Fruit fly (Drosophila melanogaster) whole organism, embryonic: ENCODE results near the gene CG11828.

Experiments used
- Adf1 ChIP-seq: fragments of 200-800 bp; sonication (Bioruptor generic); IDR thresholded peaks from 2 replicates; pipeline ENCODE4 v1.3.6; 2022; ENCODE audit warnings: missing biosample characterization, missing genetic modification characterization
- Antp ChIP-seq: fragments of 200-800 bp; sonication (Bioruptor generic); optimal IDR thresholded peaks from 3 replicates; lab custom pipeline; 2016; ENCODE audit warnings: missing biosample characterization, missing genetic modification characterization
- Blimp-1 ChIP-seq: fragments of 200-800 bp; sonication (Bioruptor generic); optimal IDR thresholded peaks from 3 replicates; lab custom pipeline; 2018; ENCODE audit warnings: missing biosample characterization, missing genetic modification characterization, mild to moderate bottlenecking, moderate library complexity, missing genetic modification reagents
- Bteb2 ChIP-seq: fragments of 200-800 bp; sonication (Bioruptor generic); optimal IDR thresholded peaks from 2 replicates; lab custom pipeline; 2016; ENCODE audit warnings: missing biosample characterization, missing genetic modification characterization
- CG10543 ChIP-seq: fragments of 200-800 bp; sonication (Bioruptor generic); optimal IDR thresholded peaks from 3 replicates; lab custom pipeline; 2017; ENCODE audit warnings: missing biosample characterization, mild to moderate bottlenecking, missing genetic modification characterization, moderate library complexity
- CG10654 ChIP-seq: fragments of 200-800 bp; sonication (Bioruptor generic); optimal IDR thresholded peaks from 2 replicates; lab custom pipeline; 2016; ENCODE audit warnings: missing biosample characterization, missing genetic modification characterization
- CG10979 ChIP-seq: fragments of 200-800 bp; sonication (Bioruptor generic); optimal IDR thresholded peaks from 2 replicates; lab custom pipeline; 2018; ENCODE audit warnings: missing biosample characterization, mild to moderate bottlenecking, missing genetic modification characterization, moderate library complexity
- CG11695 ChIP-seq: fragments of 200-800 bp; sonication (Bioruptor generic); IDR thresholded peaks from 3 replicates; pipeline ENCODE4 v1.3.6; 2022; ENCODE audit warnings: missing biosample characterization, missing genetic modification characterization
- CG11723 ChIP-seq: fragments of 200-800 bp; sonication (Bioruptor generic); optimal IDR thresholded peaks from 2 replicates; lab custom pipeline; 2017; ENCODE audit warnings: missing biosample characterization, mild to moderate bottlenecking, missing genetic modification characterization
- CG1233 ChIP-seq: fragments of 200-800 bp; sonication (Bioruptor generic); optimal IDR thresholded peaks from 4 replicates; lab custom pipeline; 2018; ENCODE audit warnings: missing biosample characterization, mild to moderate bottlenecking, missing genetic modification characterization
- CG13287 ChIP-seq: fragments of 200-800 bp; sonication (Bioruptor generic); IDR thresholded peaks from 2 replicates; pipeline ENCODE4 v1.3.6; 2022; ENCODE audit warnings: missing biosample characterization, missing genetic modification characterization; ENCODE audit not compliant: partially characterized antibody
- CG13424 ChIP-seq: fragments of 200-800 bp; sonication (Bioruptor generic); optimal IDR thresholded peaks from 2 replicates; lab custom pipeline; 2019; ENCODE audit warnings: missing biosample characterization, mild to moderate bottlenecking, missing genetic modification characterization, moderate library complexity
- CG1529 ChIP-seq: fragments of 200-800 bp; sonication (Bioruptor generic); optimal IDR thresholded peaks from 3 replicates; lab custom pipeline; 2018; ENCODE audit warnings: missing biosample characterization, missing genetic modification characterization
- CG15601 ChIP-seq: fragments of 200-800 bp; sonication (Bioruptor generic); optimal IDR thresholded peaks from 3 replicates; lab custom pipeline; 2019; ENCODE audit warnings: missing biosample characterization, mild to moderate bottlenecking, missing genetic modification characterization, moderate library complexity
- CG18599 ChIP-seq: fragments of 200-800 bp; sonication (Bioruptor generic); optimal IDR thresholded peaks from 3 replicates; lab custom pipeline; 2017; ENCODE audit warnings: missing biosample characterization, missing genetic modification characterization, mild to moderate bottlenecking, moderate library complexity, missing genetic modification reagents
- CG2202 ChIP-seq: fragments of 200-800 bp; sonication (Bioruptor generic); optimal IDR thresholded peaks from 2 replicates; lab custom pipeline; 2018; ENCODE audit warnings: missing biosample characterization, mild to moderate bottlenecking, missing genetic modification characterization
- CG31441 ChIP-seq: fragments of 200-800 bp; sonication (Bioruptor generic); IDR thresholded peaks from 2 replicates; pipeline ENCODE4 v1.3.6; 2022; ENCODE audit warnings: missing biosample characterization, missing genetic modification characterization
- CG3407 ChIP-seq: fragments of 200-800 bp; sonication (Bioruptor generic); optimal IDR thresholded peaks from 2 replicates; lab custom pipeline; 2018; ENCODE audit warnings: missing biosample characterization, mild to moderate bottlenecking, missing genetic modification characterization
- CG34376 ChIP-seq: fragments of 200-800 bp; sonication (Bioruptor generic); optimal IDR thresholded peaks from 2 replicates; lab custom pipeline; 2018; ENCODE audit warnings: missing biosample characterization, mild to moderate bottlenecking, missing genetic modification characterization
- CG3847 ChIP-seq: fragments of 200-800 bp; sonication (Bioruptor generic); IDR thresholded peaks from 2 replicates; pipeline ENCODE4 v1.3.6; 2022; ENCODE audit warnings: missing biosample characterization, missing genetic modification characterization
- CG6175 ChIP-seq: fragments of 200-800 bp; sonication (Bioruptor generic); IDR thresholded peaks from 3 replicates; pipeline ENCODE4 v1.3.6; 2022; ENCODE audit warnings: missing biosample characterization, missing genetic modification characterization
- CG6272 ChIP-seq: fragments of 200-800 bp; sonication (Bioruptor generic); IDR thresholded peaks from 2 replicates; pipeline ENCODE4 v1.3.6; 2022; ENCODE audit warnings: missing biosample characterization, missing genetic modification characterization
- CG6689 ChIP-seq: fragments of 200-800 bp; sonication (Bioruptor generic); IDR thresholded peaks from 2 replicates; pipeline ENCODE4 v1.3.6; 2022; ENCODE audit warnings: missing biosample characterization, missing genetic modification characterization
- CG7271 ChIP-seq: fragments of 200-800 bp; sonication (Bioruptor generic); optimal IDR thresholded peaks from 2 replicates; lab custom pipeline; 2018; ENCODE audit warnings: missing biosample characterization, mild to moderate bottlenecking, missing genetic modification characterization, moderate library complexity
- CG7745 ChIP-seq: fragments of 200-800 bp; sonication (Bioruptor generic); optimal IDR thresholded peaks from 2 replicates; lab custom pipeline; 2018; ENCODE audit warnings: missing biosample characterization, mild to moderate bottlenecking, missing genetic modification characterization, moderate library complexity
- CG7963 ChIP-seq: fragments of 200-800 bp; sonication (Bioruptor generic); IDR thresholded peaks from 3 replicates; pipeline ENCODE4 v1.3.6; 2022; ENCODE audit warnings: missing biosample characterization, missing genetic modification characterization; ENCODE audit not compliant: partially characterized antibody
- Deaf1 ChIP-seq: fragments of 200-800 bp; optimal IDR thresholded peaks from 3 replicates; lab custom pipeline; 2019; ENCODE audit warnings: missing biosample characterization, mild to moderate bottlenecking, missing genetic modification characterization, moderate library complexity
- Dll ChIP-seq: fragments of 200-800 bp; sonication (Bioruptor generic); IDR thresholded peaks from 4 replicates; pipeline ENCODE4 v1.3.6; 2022; ENCODE audit warnings: missing biosample characterization, missing genetic modification characterization; ENCODE audit not compliant: partially characterized antibody
- Kr ChIP-seq: fragments of 200-800 bp; sonication (Bioruptor generic); optimal IDR thresholded peaks from 2 replicates; lab custom pipeline; 2017; ENCODE audit warnings: missing biosample characterization, mild to moderate bottlenecking, missing genetic modification characterization
- Med ChIP-seq: fragments of 200-800 bp; sonication (Bioruptor generic); peaks from one replicate; lab custom pipeline; 2016; ENCODE audit warnings: missing biosample characterization, missing genetic modification characterization, mild to moderate bottlenecking, inconsistent platforms, moderate library complexity
- Nf-YC ChIP-seq: fragments of 200-800 bp; optimal IDR thresholded peaks from 3 replicates; lab custom pipeline; 2019; ENCODE audit warnings: missing biosample characterization, mild to moderate bottlenecking, missing genetic modification characterization, moderate library complexity
- abd-A ChIP-seq: fragments of 200-800 bp; sonication (Bioruptor generic); optimal IDR thresholded peaks from 3 replicates; lab custom pipeline; 2019; ENCODE audit warnings: missing biosample characterization, mild to moderate bottlenecking, missing genetic modification characterization, moderate library complexity
- cg ChIP-seq: fragments of 200-800 bp; sonication (Bioruptor generic); optimal IDR thresholded peaks from 3 replicates; lab custom pipeline; 2019; ENCODE audit warnings: missing biosample characterization, mild to moderate bottlenecking, missing genetic modification characterization, moderate library complexity
- chinmo ChIP-seq: fragments of 200-800 bp; sonication (Bioruptor generic); IDR thresholded peaks from 4 replicates; pipeline ENCODE4 v1.3.6; 2022; ENCODE audit warnings: missing biosample characterization, missing genetic modification characterization; ENCODE audit not compliant: partially characterized antibody
- crol ChIP-seq: fragments of 200-800 bp; sonication (Bioruptor generic); IDR thresholded peaks from 2 replicates; pipeline ENCODE4 v1.3.6; 2022; ENCODE audit warnings: missing biosample characterization, missing genetic modification characterization
- disco-r ChIP-seq: fragments of 200-800 bp; sonication (Bioruptor generic); optimal IDR thresholded peaks from 2 replicates; lab custom pipeline; 2016; ENCODE audit warnings: missing biosample characterization, missing genetic modification characterization
- ems ChIP-seq: fragments of 200-800 bp; sonication (Bioruptor generic); optimal IDR thresholded peaks from 3 replicates; lab custom pipeline; 2016; ENCODE audit warnings: missing biosample characterization, missing genetic modification characterization
- en ChIP-seq: fragments of 200-800 bp; sonication (Bioruptor generic); optimal IDR thresholded peaks from 2 replicates; lab custom pipeline; 2016; ENCODE audit warnings: missing biosample characterization, missing genetic modification characterization
- exex ChIP-seq: fragments of 200-800 bp; sonication (Bioruptor generic); optimal IDR thresholded peaks from 4 replicates; lab custom pipeline; 2018; ENCODE audit warnings: missing biosample characterization, mild to moderate bottlenecking, missing genetic modification characterization, moderate library complexity
- p53 ChIP-seq: fragments of 200-800 bp; sonication (Bioruptor generic); optimal IDR thresholded peaks from 2 replicates; lab custom pipeline; 2016; ENCODE audit warnings: missing biosample characterization, missing genetic modification characterization
- pan ChIP-seq, 4 experiments: fragments of >200 bp in 3 of 4; fragments of 200-800 bp in 1 of 4; sonication (Bioruptor generic) in 1 of 4; optimal IDR thresholded peaks in 3 of 4; IDR thresholded peaks in 1 of 4; 2 replicates each; pipeline versions ENCODE4 v1.3.6 to Lab custom; 2017 to 2022; ENCODE audit warnings: missing biosample characterization in 2 of 4, missing genetic modification characterization in 2 of 4, mixed read lengths in 1 of 4
- pfk ChIP-seq: fragments of 200-800 bp; sonication (Bioruptor generic); optimal IDR thresholded peaks from 2 replicates; lab custom pipeline; 2018; ENCODE audit warnings: missing biosample characterization, mild to moderate bottlenecking, missing genetic modification characterization, moderate library complexity
- psq ChIP-seq: fragments of 200-800 bp; sonication (Bioruptor generic); optimal IDR thresholded peaks from 2 replicates; lab custom pipeline; 2017; ENCODE audit warnings: missing biosample characterization, missing genetic modification characterization
- seq ChIP-seq: fragments of 200-800 bp; sonication (Bioruptor generic); IDR thresholded peaks from 2 replicates; pipeline ENCODE4 v1.3.6; 2022; ENCODE audit warnings: missing biosample characterization, missing genetic modification characterization
- sima ChIP-seq: fragments of 200-800 bp; sonication (Bioruptor generic); optimal IDR thresholded peaks from 2 replicates; lab custom pipeline; 2016; ENCODE audit warnings: missing biosample characterization, missing genetic modification characterization
- tup ChIP-seq: fragments of 200-800 bp; sonication (Bioruptor generic); optimal IDR thresholded peaks from 2 replicates; lab custom pipeline; 2016; ENCODE audit warnings: missing biosample characterization, mild to moderate bottlenecking, missing genetic modification characterization, moderate library complexity
- tx ChIP-seq: fragments of 200-800 bp; sonication (Bioruptor generic); optimal IDR thresholded peaks from 2 replicates; lab custom pipeline; 2016; ENCODE audit warnings: missing biosample characterization, missing genetic modification characterization

The CG11828 gene

dm6 chr3R:28888561-28889426 is 34.0 kb upstream of the CG11828 start:
- peak; percentile 25 for TF ChIP-seq CG7271 (tag; lab: Kevin White, UChicago)
- TF ChIP-seq Med, result peak; percentile 98
- TF ChIP-seq CG3407 (GFP tag; lab: Kevin White, UChicago), result peak; percentile 34
- TF ChIP-seq Bteb2 (GFP tag; lab: Kevin White, UChicago), result peak; percentile 69
- peak; percentile 35 for TF ChIP-seq exex (tag; lab: Kevin White, UChicago)
- TF ChIP-seq pfk (GFP tag; lab: Kevin White, UChicago), result peak; percentile 34
- TF ChIP-seq en, result peak; percentile 73
- TF ChIP-seq CG10543 (GFP tag; lab: Kevin White, UChicago), result peak; percentile 91
- TF ChIP-seq Nf-YC (tag; lab: Kevin White, UChicago), result peak; percentile 77
- TF ChIP-seq CG15601 (tag; lab: Kevin White, UChicago), result peak; percentile 28
- no peak for TF ChIP-seq Kr (GFP tag; lab: Kevin White, UChicago)
- peak; percentile 75; the same call in 1 of the 2 replicates for TF ChIP-seq CG6689 (GFP tag; lab: Robert Waterston, UW)
- peak; percentile 87 for TF ChIP-seq CG3847 (GFP tag; lab: Robert Waterston, UW)
- peak; percentile 77 for TF ChIP-seq ems (GFP tag; lab: Kevin White, UChicago)
- 0 out of 4 replicates have a peak, but pooled peaks have one; percentile 37 for TF ChIP-seq Dll (GFP tag; lab: Robert Waterston, UW)
- peak; percentile 91 for TF ChIP-seq CG18599 (GFP tag; lab: Kevin White, UChicago)
- peak; percentile 64 for TF ChIP-seq CG6272 (GFP tag; lab: Robert Waterston, UW)
- TF ChIP-seq CG1529 (GFP tag; lab: Kevin White, UChicago), result peak; percentile 56
- TF ChIP-seq psq (GFP tag; lab: Kevin White, UChicago), result no peak
- peak; percentile 91 for TF ChIP-seq Antp (GFP tag; lab: Kevin White, UChicago)
- peak; percentile 48 for TF ChIP-seq Deaf1 (tag; lab: Kevin White, UChicago)
- TF ChIP-seq CG11723, result peak; percentile 71
- peak; percentile 61 for TF ChIP-seq p53 (GFP tag; lab: Kevin White, UChicago)
- TF ChIP-seq CG7963 (GFP tag; lab: Robert Waterston, UW), result no peak
- 0 out of 4 replicates have a peak, but pooled peaks have one; percentile 15 for TF ChIP-seq chinmo (GFP tag; lab: Robert Waterston, UW)
- no peak for TF ChIP-seq CG2202 (tag; lab: Kevin White, UChicago)
- peak; percentile 69 for TF ChIP-seq CG31441 (GFP tag; lab: Robert Waterston, UW)
- peak; percentile 71 for TF ChIP-seq Blimp-1 (GFP tag; lab: Kevin White, UChicago)
- TF ChIP-seq CG1233 (GFP tag; lab: Kevin White, UChicago), result peak; percentile 60
- TF ChIP-seq CG7745 (tag; lab: Kevin White, UChicago), result no peak
- TF ChIP-seq CG11695 (GFP tag; lab: Robert Waterston, UW), result peak; percentile 78; the same call in 2 of the 3 replicates
- peak; percentile 82 for TF ChIP-seq tx (GFP tag; lab: Kevin White, UChicago)
- TF ChIP-seq sima (GFP tag; lab: Kevin White, UChicago), result no peak
- peak; percentile 67 for TF ChIP-seq disco-r (GFP tag; lab: Kevin White, UChicago)
- TF ChIP-seq crol (GFP tag; lab: Robert Waterston, UW), result no peak
- TF ChIP-seq CG6175 (GFP tag; lab: Robert Waterston, UW), result peak; percentile 89
- TF ChIP-seq CG13287 (GFP tag; lab: Robert Waterston, UW), result no peak; the same call in 1 of the 2 replicates
- no peak for TF ChIP-seq pan (optimal IDR thresholded peaks at IDR 0.05; lab: Kevin White, UChicago)
- peak in 1 of 2 experiments; percentile 71 for TF ChIP-seq pan (GFP tag; optimal IDR thresholded peaks at IDR 0.05 in 1 of 2, IDR thresholded peaks at IDR 0.05 in 1 of 2)
- peak; percentile 49 for TF ChIP-seq tup (GFP tag; lab: Kevin White, UChicago)
- peak; percentile 33 for TF ChIP-seq cg (GFP tag; lab: Kevin White, UChicago)
- TF ChIP-seq Adf1 (GFP tag; lab: Robert Waterston, UW), result peak; percentile 62
- peak; percentile 42; the same call in 1 of the 2 replicates for TF ChIP-seq seq (GFP tag; lab: Robert Waterston, UW)
- peak; percentile 82 for TF ChIP-seq CG13424 (tag; lab: Kevin White, UChicago)
- TF ChIP-seq CG10654 (GFP tag; lab: Kevin White, UChicago), result peak; percentile 80
- TF ChIP-seq abd-A (tag; lab: Kevin White, UChicago), result peak; percentile 89
- peak; percentile 85 for TF ChIP-seq CG34376 (GFP tag; lab: Kevin White, UChicago)
- TF ChIP-seq CG10979 (tag; lab: Kevin White, UChicago), result peak; percentile 62
